Worm (Caenorhabditis elegans) whole organism, L1 larva: ENCODE results near the gene fbxa-81.

Experiments used
- Y116A8C.19 ChIP-seq: sonication (generic microtip); optimal IDR thresholded peaks from 2 replicates; lab custom pipeline; 2016; ENCODE audit warnings: missing compliant biosample characterization, missing genetic modification characterization, borderline replicate concordance
- ceh-82 ChIP-seq, 3 experiments: fragments of 150-350 bp in 1 of 3; sonication (generic microtip) in 2 of 3; optimal IDR thresholded peaks; 2 replicates each; lab custom pipeline; 2014 to 2017; ENCODE audit warnings: missing biosample characterization in 3 of 3, missing genetic modification characterization in 3 of 3
- ces-1 ChIP-seq: fragments of 150-350 bp; optimal IDR thresholded peaks from 2 replicates; lab custom pipeline; 2014; ENCODE audit warnings: missing biosample characterization, missing genetic modification reagents, missing genetic modification characterization
- dpl-1 ChIP-seq, 3 experiments: fragments of 150-350 bp in 2 of 3; sonication (generic microtip) in 1 of 3; optimal IDR thresholded peaks; 2 replicates each; lab custom pipeline; 2014 to 2017; ENCODE audit warnings: missing biosample characterization in 3 of 3, missing genetic modification characterization in 3 of 3, missing genetic modification reagents in 3 of 3
- fkh-10 ChIP-seq: sonication (generic microtip); optimal IDR thresholded peaks from 2 replicates; lab custom pipeline; 2017; ENCODE audit warnings: missing biosample characterization, missing genetic modification reagents, missing genetic modification characterization
- lsy-2 ChIP-seq, 2 experiments: fragments of 150-350 bp; optimal IDR thresholded peaks; 2 replicates each; lab custom pipeline; 2014; ENCODE audit warnings: missing biosample characterization in 2 of 2, missing genetic modification characterization in 2 of 2
- pag-3 ChIP-seq: sonication (generic microtip); optimal IDR thresholded peaks from 2 replicates; lab custom pipeline; 2017; ENCODE audit warnings: missing genetic modification characterization, mild to moderate bottlenecking, missing compliant biosample characterization, antibody characterized with exemption, borderline replicate concordance; ENCODE audit not compliant: insufficient read depth
- rnt-1 ChIP-seq: sonication (generic microtip); optimal IDR thresholded peaks from 2 replicates; lab custom pipeline; 2016; ENCODE audit warnings: mild to moderate bottlenecking, missing genetic modification characterization, moderate library complexity, missing compliant biosample characterization
- unc-86 ChIP-seq: sonication (generic microtip); optimal IDR thresholded peaks from 2 replicates; lab custom pipeline; 2016; ENCODE audit warnings: missing genetic modification characterization, missing compliant biosample characterization
- vab-15 ChIP-seq: sonication (generic microtip); optimal IDR thresholded peaks from 2 replicates; lab custom pipeline; 2017; ENCODE audit warnings: missing genotype, mild to moderate bottlenecking, missing genetic modification characterization, missing compliant biosample characterization
- ztf-11 ChIP-seq, 2 experiments: sonication (generic microtip); optimal IDR thresholded peaks; 2 replicates each; lab custom pipeline; 2016 to 2017; ENCODE audit warnings: missing genetic modification characterization in 2 of 2, missing biosample characterization in 1 of 2, missing compliant biosample characterization in 1 of 2

- TF ChIP-seq rnt-1: peak; percentile 88
- TF ChIP-seq Y116A8C.19 (tag; lab: Kevin White, UChicago): no peak
- no peak for TF ChIP-seq pag-3 (tag; lab: Kevin White, UChicago)
- TF ChIP-seq dpl-1 (GFP tag; optimal IDR thresholded peaks at IDR 0.05; lab: Kevin White, UChicago): peak in 1 of 3 experiments; percentile 2
- peak; percentile 80 for TF ChIP-seq fkh-10 (GFP tag; lab: Kevin White, UChicago)
- TF ChIP-seq vab-15: no peak
- no peak for TF ChIP-seq ztf-11 (tag; optimal IDR thresholded peaks at IDR 0.05; lab: Kevin White, UChicago)
- no peak for TF ChIP-seq ces-1 (GFP tag; lab: Kevin White, UChicago)
- peak; percentile 41 to 56 for TF ChIP-seq lsy-2 (tag; optimal IDR thresholded peaks at IDR 0.05; lab: Kevin White, UChicago)
- peak; percentile 68 for TF ChIP-seq unc-86 (tag; lab: Kevin White, UChicago)
- peak; percentile 45 to 59 (median 59) for TF ChIP-seq ceh-82 (tag; optimal IDR thresholded peaks at IDR 0.05; lab: Kevin White, UChicago)
Measured at ce11 chrX:14557352-14557935, 15.6 kb upstream of the fbxa-81 start.
